Worm (Caenorhabditis elegans): Measurements from ENCODE around the gene mtx-2.
A peak's percentile ranks its signal among the peaks of the same experiment; 100 is the strongest.

Gene mtx-2

DNA sequence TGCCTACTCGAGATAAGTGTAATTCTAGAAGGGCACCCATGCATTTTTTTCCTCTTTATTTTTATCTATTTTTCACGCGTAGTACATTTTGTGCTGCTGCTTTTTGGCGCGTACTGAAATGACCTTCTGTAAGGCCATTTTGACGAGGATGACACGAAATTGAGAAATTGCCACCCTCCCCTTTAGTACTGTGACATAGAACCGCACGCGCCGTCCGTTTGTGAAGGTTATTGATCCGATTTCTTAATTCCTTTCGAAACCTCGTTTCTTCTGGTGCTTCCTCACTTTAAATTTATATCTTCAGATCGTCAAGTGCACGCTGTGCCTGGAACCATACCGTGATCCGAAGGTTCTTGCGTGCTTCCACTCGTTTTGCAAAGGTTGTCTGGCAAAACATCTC is 32.3 kb downstream of the mtx-2 start:
- TF ChIP-seq efl-1 (optimal IDR thresholded peaks at IDR 0.05) = no peak
- peak in 1 of 2 experiments; percentile 65 for TF ChIP-seq efl-1 (GFP tag; optimal IDR thresholded peaks at IDR 0.05 in 1 of 2)
- peak; percentile 53 for TF ChIP-seq nhr-85 (tag)
- TF ChIP-seq lin-14 (GFP tag; optimal IDR thresholded peaks at IDR 0.05) = peak; percentile 54
- TF ChIP-seq aly-2 (tag; optimal IDR thresholded peaks at IDR 0.05) = no peak
- peak; percentile 7 for TF ChIP-seq snu-23 (GFP tag; optimal IDR thresholded peaks at IDR 0.05)

DNA sequence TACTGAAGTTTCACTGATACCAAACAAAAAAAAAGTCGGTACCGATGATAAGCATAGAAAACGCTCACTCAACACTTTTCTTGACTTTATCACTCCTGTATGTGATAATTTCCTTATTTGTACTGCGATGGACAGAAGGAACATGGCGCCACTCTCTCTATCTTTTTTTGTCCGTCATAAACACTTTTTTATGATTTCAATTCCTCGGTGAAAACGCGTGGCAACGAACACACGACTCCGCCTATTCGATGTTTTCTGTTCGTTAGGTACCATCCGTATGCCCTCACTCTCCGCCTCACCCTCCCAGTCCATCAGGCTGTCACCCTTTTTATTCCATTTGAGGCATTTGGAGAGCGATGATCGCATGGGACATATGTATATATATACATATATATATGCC is 33.1 kb downstream of the mtx-2 start:
- no peak for TF ChIP-seq C34B4.2 (tag; optimal IDR thresholded peaks at IDR 0.05)
- TF ChIP-seq nhr-76 (tag; optimal IDR thresholded peaks at IDR 0.05) = no peak
- no peak for TF ChIP-seq efl-1 (optimal IDR thresholded peaks at IDR 0.05)
- TF ChIP-seq efl-1 (GFP tag; optimal IDR thresholded peaks at IDR 0.05 in 1 of 2) = peak in 1 of 2 experiments; percentile 85
- TF ChIP-seq mdl-1 (tag; optimal IDR thresholded peaks at IDR 0.05) = peak in 1 of 2 experiments; percentile 4
- TF ChIP-seq irx-1 (tag; optimal IDR thresholded peaks at IDR 0.05) = no peak
- peak; percentile 36 for TF ChIP-seq elt-2 (tag; optimal IDR thresholded peaks at IDR 0.05)
- peak; percentile 6 for TF ChIP-seq mep-1 (tag; optimal IDR thresholded peaks at IDR 0.05)
- TF ChIP-seq unc-130 (tag; optimal IDR thresholded peaks at IDR 0.05) = no peak
- TF ChIP-seq efl-3 (GFP tag; optimal IDR thresholded peaks at IDR 0.05) = no peak
- TF ChIP-seq hlh-4 (tag; optimal IDR thresholded peaks at IDR 0.05) = no peak
- TF ChIP-seq nhr-237 (tag; optimal IDR thresholded peaks at IDR 0.05) = no peak
- no peak for TF ChIP-seq dsc-1 (tag; optimal IDR thresholded peaks at IDR 0.05)
- TF ChIP-seq ztf-4 (tag; optimal IDR thresholded peaks at IDR 0.05) = no peak
- TF ChIP-seq zag-1 (tag; optimal IDR thresholded peaks at IDR 0.05) = no peak
- no peak for TF ChIP-seq nhr-90 (tag; optimal IDR thresholded peaks at IDR 0.05; ENCODE audit: poor library complexity)
- TF ChIP-seq egl-27 (tag; optimal IDR thresholded peaks at IDR 0.05) = no peak
- no peak for TF ChIP-seq nhr-11 (tag; optimal IDR thresholded peaks at IDR 0.05)
- no peak for TF ChIP-seq xbp-1 (tag; optimal IDR thresholded peaks at IDR 0.05)
- no peak for TF ChIP-seq nhr-84 (tag; optimal IDR thresholded peaks at IDR 0.05)
- no peak for TF ChIP-seq fkh-8 (tag; optimal IDR thresholded peaks at IDR 0.05)
- TF ChIP-seq jun-1 (tag; optimal IDR thresholded peaks at IDR 0.05) = no peak
- TF ChIP-seq nhr-20 (tag; optimal IDR thresholded peaks at IDR 0.05) = no peak
- TF ChIP-seq ceh-82 (tag; optimal IDR thresholded peaks at IDR 0.05) = no peak
- TF ChIP-seq mef-2 (tag; optimal IDR thresholded peaks at IDR 0.05) = no peak
- TF ChIP-seq aly-2 (tag; optimal IDR thresholded peaks at IDR 0.05) = no peak
- no peak for TF ChIP-seq unc-86 (tag; optimal IDR thresholded peaks at IDR 0.05)

DNA sequence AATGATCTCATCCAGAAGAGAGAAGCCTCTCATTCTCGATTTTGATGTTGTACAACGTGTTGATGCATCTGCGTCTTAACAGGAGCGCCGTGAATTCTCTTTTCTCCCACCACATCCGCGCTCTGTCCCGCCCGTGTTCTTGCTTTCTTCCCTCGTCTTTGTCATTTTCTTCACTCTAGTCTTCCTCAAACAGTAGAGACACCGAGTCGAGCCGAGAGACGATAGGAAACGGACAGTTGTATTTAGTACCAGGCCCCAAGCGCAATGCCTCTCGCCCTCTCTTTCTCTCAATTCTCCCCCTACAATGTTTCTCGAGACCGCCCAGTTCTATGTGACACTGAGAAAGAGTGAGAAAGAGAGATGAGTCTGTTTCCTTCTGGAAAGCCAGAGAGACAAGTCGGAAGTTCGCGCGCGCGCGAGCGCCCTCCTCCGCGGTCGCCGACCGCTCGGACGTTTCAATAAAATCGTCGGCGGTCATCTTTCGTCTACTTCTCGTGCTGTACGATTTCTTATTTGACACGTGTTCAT is 33.8 kb downstream of the mtx-2 start, which contains the start of gene ZK112.4:
ZK112.4 (minus strand) TSS at position 478 of the 528 bp plus-strand sequence.
- TF ChIP-seq nhr-71 (tag; optimal IDR thresholded peaks at IDR 0.05) (peak; percentile 83), nhr-84 (tag; optimal IDR thresholded peaks at IDR 0.05) (peak; percentile 35), irx-1 (tag; optimal IDR thresholded peaks at IDR 0.05) (peak; percentile 39), rnt-1 (tag; optimal IDR thresholded peaks at IDR 0.05) (peak; percentile 55), nhr-77 (tag; optimal IDR thresholded peaks at IDR 0.05) (peak; percentile 79), ceh-82 (tag; optimal IDR thresholded peaks at IDR 0.05) (peak in 2 of 3 experiments; percentile 32 to 56), mep-1 (tag; optimal IDR thresholded peaks at IDR 0.05) (peak; percentile 74), lsy-2 (tag; optimal IDR thresholded peaks at IDR 0.05) (peak; percentile 48 to 68), zip-4 (GFP tag; optimal IDR thresholded peaks at IDR 0.05) (no peak), snu-23 (GFP tag; optimal IDR thresholded peaks at IDR 0.05) (peak; percentile 76), F16B12.6 (tag; optimal IDR thresholded peaks at IDR 0.05) (peak; percentile 6), elt-3 (tag; optimal IDR thresholded peaks at IDR 0.05) (peak in 2 of 6 experiments; percentile 3 to 14), tbx-2 (tag; optimal IDR thresholded peaks at IDR 0.05) (peak; percentile 63), skn-1 (tag; optimal IDR thresholded peaks at IDR 0.05) (peak; percentile 62), nhr-47 (tag; optimal IDR thresholded peaks at IDR 0.05) (peak; percentile 52), ama-1 (optimal IDR thresholded peaks at IDR 0.05) (no peak), efl-1 (optimal IDR thresholded peaks at IDR 0.05) (peak; percentile 40 to 44), efl-1 (GFP tag; optimal IDR thresholded peaks at IDR 0.05 in 1 of 2) (peak; percentile 30 to 91), lin-14 (GFP tag; optimal IDR thresholded peaks at IDR 0.05) (peak; percentile 98), lin-15B (tag; optimal IDR thresholded peaks at IDR 0.05) (no peak), unc-86 (tag; optimal IDR thresholded peaks at IDR 0.05) (peak; percentile 43), lin-35 (GFP tag; optimal IDR thresholded peaks at IDR 0.05) (peak; percentile 28 to 33), dsc-1 (tag; optimal IDR thresholded peaks at IDR 0.05) (peak; percentile 43), lin-13 (GFP tag; optimal IDR thresholded peaks at IDR 0.05) (peak; percentile 60), ceh-90 (tag; optimal IDR thresholded peaks at IDR 0.05) (no peak), nhr-20 (tag; optimal IDR thresholded peaks at IDR 0.05) (peak; percentile 82), elt-2 (tag; optimal IDR thresholded peaks at IDR 0.05) (peak; percentile 6), egl-27 (tag; optimal IDR thresholded peaks at IDR 0.05) (peak in 1 of 2 experiments; percentile 39), nhr-12 (tag; optimal IDR thresholded peaks at IDR 0.05) (no peak), nhr-19 (GFP tag; conservative IDR thresholded peaks at IDR 0.05) (peak; percentile 51), C16A3.4 (tag; optimal IDR thresholded peaks at IDR 0.05) (peak; percentile 36), swsn-7 (tag; optimal IDR thresholded peaks at IDR 0.05) (peak; percentile 69), xbp-1 (tag; optimal IDR thresholded peaks at IDR 0.05) (peak; percentile 30)
